Fruit fly (Drosophila melanogaster): ENCODE results near the gene rdgA.

Gene rdgA

DNA sequence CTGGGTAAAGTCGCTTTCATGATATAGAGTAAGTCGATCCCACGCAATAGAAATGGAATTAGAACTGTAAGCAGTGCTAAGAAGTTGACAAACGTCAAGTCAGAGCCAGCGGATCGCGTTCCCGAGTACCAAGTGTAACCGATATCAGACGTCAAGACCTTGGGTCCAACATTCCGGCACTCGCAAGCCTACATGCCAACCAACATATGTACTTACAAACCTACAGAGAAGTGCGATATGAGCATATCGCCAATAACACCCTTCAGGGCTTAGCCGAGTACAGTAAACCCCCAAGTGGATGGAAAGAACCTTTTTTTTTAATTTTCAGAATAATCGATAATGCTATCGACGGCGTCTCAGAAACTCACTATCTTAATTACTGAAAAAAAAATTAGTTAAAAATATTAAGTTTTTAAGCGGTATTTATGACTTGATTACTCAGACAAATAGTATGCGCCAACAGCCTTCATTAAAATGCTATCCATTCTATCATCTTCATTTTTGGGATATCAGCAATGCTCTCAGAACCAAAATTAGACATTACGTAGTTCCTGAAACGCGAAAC, 14.3 kb upstream of the rdgA start (continued):
- TF ChIP-seq CG9932 (GFP tag; IDR thresholded peaks at IDR 0.05), result peak; percentile 77
- no peak for TF ChIP-seq gsb-n (tag; optimal IDR thresholded peaks at IDR 0.05)
- peak; percentile 16 for TF ChIP-seq Chrac-16 (GFP tag; optimal IDR thresholded peaks at IDR 0.05)
- TF ChIP-seq Pdp1 (GFP tag; optimal IDR thresholded peaks at IDR 0.05), result peak; percentile 38 to 40
- peak; percentile 57; the same call in 2 of the 3 replicates for TF ChIP-seq Mrtf (GFP tag; IDR thresholded peaks at IDR 0.05)
- no peak for TF ChIP-seq dan (GFP tag; IDR thresholded peaks at IDR 0.05)
- TF ChIP-seq Atf3 (GFP tag; optimal IDR thresholded peaks at IDR 0.05), result no peak
- TF ChIP-seq CTCF (GFP tag; optimal IDR thresholded peaks at IDR 0.05), result no peak
- no peak for TF ChIP-seq twi (tag; optimal IDR thresholded peaks at IDR 0.05)
- TF ChIP-seq CG12942 (GFP tag; optimal IDR thresholded peaks at IDR 0.05), result peak; percentile 29
- TF ChIP-seq CG7786 (GFP tag; optimal IDR thresholded peaks at IDR 0.05), result peak; percentile 53
- TF ChIP-seq cg (GFP tag; optimal IDR thresholded peaks at IDR 0.05), result no peak
- TF ChIP-seq CG10431 (GFP tag; optimal IDR thresholded peaks at IDR 0.05), result no peak
- no peak for TF ChIP-seq hth (optimal IDR thresholded peaks at IDR 0.05)
- no peak for TF ChIP-seq CG3407 (GFP tag; optimal IDR thresholded peaks at IDR 0.05)
- peak; percentile 49; the same call in 1 of the 2 replicates for TF ChIP-seq vvl (GFP tag; IDR thresholded peaks at IDR 0.05)
- peak; percentile 63 for TF ChIP-seq Fer3 (tag; optimal IDR thresholded peaks at IDR 0.05)
- peak; percentile 4 for TF ChIP-seq Mad (GFP tag; optimal IDR thresholded peaks at IDR 0.05)
- no peak for TF ChIP-seq Bdp1 (GFP tag; optimal IDR thresholded peaks at IDR 0.05)
- no peak for TF ChIP-seq disco-r (GFP tag; optimal IDR thresholded peaks at IDR 0.05)
- TF ChIP-seq CG12391 (tag; optimal IDR thresholded peaks at IDR 0.05), result peak; percentile 49
- TF ChIP-seq insv (GFP tag; optimal IDR thresholded peaks at IDR 0.05), result no peak
- TF ChIP-seq GATAe (GFP tag; conservative IDR thresholded peaks at IDR 0.05), result peak; percentile 53
- peak; percentile 31; the same call in 1 of the 2 replicates for TF ChIP-seq Taf1 (GFP tag; IDR thresholded peaks at IDR 0.05)
- no peak for TF ChIP-seq Mes4 (GFP tag; optimal IDR thresholded peaks at IDR 0.05)
- TF ChIP-seq NFAT (GFP tag; IDR thresholded peaks at IDR 0.05), result peak; percentile 64; the same call in 1 of the 2 replicates
- peak; percentile 51; the same call in 1 of the 4 replicates for TF ChIP-seq Gug (GFP tag; IDR thresholded peaks at IDR 0.05)
- peak; percentile 24 for TF ChIP-seq CG12769 (tag; optimal IDR thresholded peaks at IDR 0.05)
- TF ChIP-seq CG13123 (GFP tag; optimal IDR thresholded peaks at IDR 0.05), result no peak
- no peak for TF ChIP-seq CG8944 (GFP tag; optimal IDR thresholded peaks at IDR 0.05)
- TF ChIP-seq MTF-1 (GFP tag; optimal IDR thresholded peaks at IDR 0.05; ENCODE audit: borderline replicate concordance), result no peak
- TF ChIP-seq Awh (GFP tag; IDR thresholded peaks at IDR 0.05), result peak; percentile 50; the same call in 1 of the 2 replicates
- peak; percentile 38 for TF ChIP-seq Bteb2 (GFP tag; optimal IDR thresholded peaks at IDR 0.05)
- no peak for TF ChIP-seq stwl (tag; optimal IDR thresholded peaks at IDR 0.05)
- TF ChIP-seq CG32772 (GFP tag; IDR thresholded peaks at IDR 0.05), result peak; percentile 45; the same call in 1 of the 2 replicates
- TF ChIP-seq Six4 (GFP tag; optimal IDR thresholded peaks at IDR 0.05), result no peak
- TF ChIP-seq mirr (GFP tag; optimal IDR thresholded peaks at IDR 0.05), result peak; percentile 81
- peak; percentile 70 for TF ChIP-seq CG14441 (GFP tag; IDR thresholded peaks at IDR 0.05)
- peak; percentile 66; the same call in 2 of the 3 replicates for TF ChIP-seq ken (GFP tag; IDR thresholded peaks at IDR 0.05)
- no peak for TF ChIP-seq CG7745 (tag; optimal IDR thresholded peaks at IDR 0.05)
- TF ChIP-seq jigr1 (GFP tag; IDR thresholded peaks at IDR 0.05), result no peak
- peak; percentile 60 for TF ChIP-seq dmrt99B (tag; optimal IDR thresholded peaks at IDR 0.05)
- TF ChIP-seq unc-4 (GFP tag; IDR thresholded peaks at IDR 0.05; ENCODE audit: partially characterized antibody), result no peak
- peak; percentile 37 for TF ChIP-seq B-H2 (GFP tag; optimal IDR thresholded peaks at IDR 0.05)
- TF ChIP-seq Nf-YB (GFP tag; optimal IDR thresholded peaks at IDR 0.05), result no peak
- TF ChIP-seq D (optimal IDR thresholded peaks at IDR 0.05), result no peak
- TF ChIP-seq D (GFP tag; optimal IDR thresholded peaks at IDR 0.05), result no peak
- TF ChIP-seq Med (GFP tag), result peak; percentile 90
- TF ChIP-seq CG10543 (GFP tag; optimal IDR thresholded peaks at IDR 0.05), result peak; percentile 61
- peak; percentile 43 for TF ChIP-seq scrt (GFP tag; optimal IDR thresholded peaks at IDR 0.05)
- no peak for TF ChIP-seq CG2202 (tag; optimal IDR thresholded peaks at IDR 0.05)

All from whole organism, embryonic.